Worm (Caenorhabditis elegans) whole organism, early embryonic: ENCODE results near the gene Y54F10BM.13.

ENCODE experiments used
- B0310.2 ChIP-seq: sonication (generic microtip); optimal IDR thresholded peaks from 2 replicates; lab custom pipeline; 2016; ENCODE audit warnings: mild to moderate bottlenecking, missing genetic modification characterization, missing compliant biosample characterization
- F13C5.2 ChIP-seq: sonication (generic microtip); optimal IDR thresholded peaks from 2 replicates; lab custom pipeline; 2017; ENCODE audit warnings: mild to moderate bottlenecking, missing genetic modification characterization, inconsistent platforms, missing compliant biosample characterization
- aly-1 ChIP-seq: sonication (generic microtip); optimal IDR thresholded peaks from 2 replicates; lab custom pipeline; 2016; ENCODE audit warnings: missing genetic modification characterization, missing compliant biosample characterization
- ama-1 ChIP-seq: fragments of 150-350 bp; optimal IDR thresholded peaks from 2 replicates; lab custom pipeline; 2014
- ceh-13 ChIP-seq: fragments of 200-800 bp; sonication (Bioruptor generic); optimal IDR thresholded peaks from 2 replicates; lab custom pipeline; 2018; ENCODE audit warnings: mild to moderate bottlenecking, missing genetic modification characterization, missing compliant biosample characterization
- ceh-36 ChIP-seq: sonication (generic microtip); optimal IDR thresholded peaks from 2 replicates; lab custom pipeline; 2016; ENCODE audit warnings: missing genetic modification characterization, inconsistent platforms, missing compliant biosample characterization
- ets-7 ChIP-seq: sonication (generic microtip); optimal IDR thresholded peaks from 2 replicates; lab custom pipeline; 2016; ENCODE audit warnings: missing genotype, missing genetic modification characterization, missing compliant biosample characterization
- flt-1 ChIP-seq: fragments of 200-800 bp; sonication (Bioruptor generic); IDR thresholded peaks from 2 replicates; pipeline ENCODE4 v1.3.6; 2022; ENCODE audit warnings: missing genetic modification characterization, missing compliant biosample characterization
- hnd-1 ChIP-seq: sonication (generic microtip); optimal IDR thresholded peaks from 2 replicates; lab custom pipeline; 2016; ENCODE audit warnings: missing genetic modification characterization, missing compliant biosample characterization
- scrt-1 ChIP-seq: fragments of 200-800 bp; sonication (Bioruptor generic); IDR thresholded peaks from 2 replicates; pipeline ENCODE4 v1.3.6; 2022; ENCODE audit warnings: missing genetic modification characterization, missing compliant biosample characterization
- sea-1 ChIP-seq: fragments of 200-800 bp; sonication (Bioruptor generic); conservative IDR thresholded peaks from 2 replicates; pipeline ENCODE4 v1.3.6; 2022; ENCODE audit warnings: missing genetic modification characterization, missing compliant biosample characterization
- tbx-37 ChIP-seq: fragments of 200-800 bp; sonication (Bioruptor generic); conservative IDR thresholded peaks from 2 replicates; pipeline ENCODE4 v1.3.6; 2022; ENCODE audit warnings: missing genetic modification reagents, missing genetic modification characterization, missing compliant biosample characterization

DNA sequence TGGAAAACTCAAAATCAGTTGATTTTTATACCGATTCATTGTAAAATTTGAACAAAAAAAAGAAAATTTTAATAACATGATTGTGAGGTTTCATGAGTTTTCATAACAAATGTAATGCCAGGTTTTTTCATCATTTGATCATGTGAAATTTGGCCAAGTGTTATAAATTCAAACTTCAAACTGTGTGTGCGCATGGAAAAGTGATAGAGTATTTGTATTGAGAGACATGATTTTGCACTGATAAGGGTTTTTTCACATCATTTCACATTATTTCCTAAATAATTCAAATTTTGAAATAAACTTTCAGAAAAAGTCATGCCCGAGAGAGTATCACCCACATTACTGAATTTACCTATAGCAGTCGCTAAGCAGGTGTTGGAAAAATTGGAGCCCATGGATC, 39.7 kb downstream of the Y54F10BM.13 start, which contains the start of gene fbxa-219:
- TF ChIP-seq ama-1 (no peak), scrt-1 (GFP tag; lab: Robert Waterston, UW) (no peak), sea-1 (GFP tag; lab: Robert Waterston, UW) (no peak), F13C5.2 (tag; lab: Kevin White, UChicago) (no peak), ceh-36 (no peak), hnd-1 (tag; lab: Kevin White, UChicago) (no peak), B0310.2 (tag; lab: Kevin White, UChicago) (no peak), ceh-13 (GFP tag; lab: Kevin White, UChicago) (no peak), flt-1 (no peak), ets-7 (tag; lab: Kevin White, UChicago) (no peak), aly-1 (tag; lab: Kevin White, UChicago) (no peak), tbx-37 (GFP tag; lab: Robert Waterston, UW) (no peak)
